Fruit fly (Drosophila melanogaster): ENCODE measurements around the gene CG32371.
A peak's percentile ranks its signal among the peaks of the same experiment; 100 is the strongest.

The CG32371 gene

DNA sequence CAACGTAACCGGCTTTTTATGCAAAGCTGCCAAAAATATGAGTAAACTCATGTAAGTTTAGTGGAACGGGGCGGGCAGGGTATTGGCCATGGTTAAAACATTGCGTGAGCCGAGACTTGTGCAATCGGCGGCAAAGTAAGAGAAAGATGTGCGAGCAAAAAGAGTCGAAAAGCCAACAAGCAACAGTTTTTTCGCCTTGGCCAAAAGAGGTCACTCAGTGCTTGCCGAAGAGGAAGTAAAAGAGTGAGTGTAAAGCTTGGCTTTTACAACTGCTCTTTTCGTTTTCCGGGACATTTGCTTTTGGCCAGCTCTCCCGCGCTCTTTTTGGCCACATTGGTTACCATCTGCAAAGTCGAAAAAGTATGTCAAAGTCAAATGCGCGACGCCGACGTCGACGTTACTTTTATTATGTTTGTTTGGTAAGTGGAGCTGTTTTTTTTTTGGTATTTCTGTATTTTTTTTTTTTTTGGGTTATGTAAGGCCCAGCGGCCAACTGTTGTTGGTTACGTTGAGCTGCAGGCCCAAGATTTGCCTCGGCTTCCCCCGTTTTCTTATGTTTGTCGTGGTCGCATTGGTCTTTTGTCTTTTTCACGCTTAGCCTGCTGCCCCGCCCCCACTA is 19.7 kb upstream of the CG32371 start:
- TF ChIP-seq CG12605 (GFP tag; IDR thresholded peaks at IDR 0.05) (peak; percentile 9; the same call in 1 of the 2 replicates), fd96Ca (GFP tag; IDR thresholded peaks at IDR 0.05) (peak; percentile 46; the same call in 1 of the 3 replicates), CG15710 (tag; optimal IDR thresholded peaks at IDR 0.05) (no peak)

DNA sequence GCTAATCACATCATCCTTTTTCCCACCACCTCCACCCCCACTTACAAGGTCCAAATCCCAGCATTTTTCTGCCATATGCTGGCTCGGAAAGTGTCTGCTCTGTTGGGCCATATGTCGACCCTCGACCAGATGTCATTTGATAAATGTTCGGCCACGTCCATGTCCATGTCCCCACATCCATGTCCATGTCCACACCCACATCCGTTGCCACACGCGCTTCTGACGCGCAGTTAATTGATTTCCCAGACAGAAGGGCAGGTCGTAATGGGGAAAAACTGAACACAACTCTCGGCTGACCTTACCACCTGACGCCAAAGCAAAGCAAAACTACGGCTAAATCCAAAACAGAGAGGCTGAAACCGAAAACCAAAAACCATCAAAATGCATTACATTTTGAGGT is 18.8 kb upstream of the CG32371 start:
- TF ChIP-seq gl (tag; optimal IDR thresholded peaks at IDR 0.05) (no peak), CG12605 (GFP tag; IDR thresholded peaks at IDR 0.05) (no peak), EcR (GFP tag; optimal IDR thresholded peaks at IDR 0.05) (no peak), CG4496 (GFP tag; IDR thresholded peaks at IDR 0.05) (no peak), CG10348 (GFP tag; IDR thresholded peaks at IDR 0.05) (no peak), D1 (tag; optimal IDR thresholded peaks at IDR 0.05) (no peak)

DNA sequence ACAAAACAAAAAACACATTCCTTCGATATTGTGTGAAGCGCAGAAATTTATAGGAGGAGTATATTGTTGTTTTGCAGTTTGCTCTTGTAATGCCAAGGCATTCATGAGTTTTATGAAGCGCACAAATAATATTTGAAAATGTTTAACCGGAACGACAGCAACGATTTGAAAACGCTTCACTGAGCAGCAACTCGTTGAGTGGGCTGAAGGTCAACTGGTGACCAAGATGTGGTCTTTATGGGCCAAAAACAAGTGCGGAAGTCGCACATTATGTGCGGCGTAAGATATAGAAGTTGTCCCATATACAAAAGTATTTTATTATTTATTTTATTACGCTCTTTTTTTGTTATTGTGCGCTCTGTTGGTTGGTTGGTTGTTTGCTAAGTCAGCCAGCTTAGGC is 18.1 kb upstream of the CG32371 start:
- TF ChIP-seq EcR (GFP tag; optimal IDR thresholded peaks at IDR 0.05) = no peak
- TF ChIP-seq CG15710 (tag; optimal IDR thresholded peaks at IDR 0.05) = no peak
- no peak for TF ChIP-seq CG4496 (GFP tag; IDR thresholded peaks at IDR 0.05)
- TF ChIP-seq CG9948 (tag; optimal IDR thresholded peaks at IDR 0.05) = no peak
- TF ChIP-seq CG34367 (tag; optimal IDR thresholded peaks at IDR 0.05) = no peak
- TF ChIP-seq CG17806 (tag; optimal IDR thresholded peaks at IDR 0.05) = no peak

DNA sequence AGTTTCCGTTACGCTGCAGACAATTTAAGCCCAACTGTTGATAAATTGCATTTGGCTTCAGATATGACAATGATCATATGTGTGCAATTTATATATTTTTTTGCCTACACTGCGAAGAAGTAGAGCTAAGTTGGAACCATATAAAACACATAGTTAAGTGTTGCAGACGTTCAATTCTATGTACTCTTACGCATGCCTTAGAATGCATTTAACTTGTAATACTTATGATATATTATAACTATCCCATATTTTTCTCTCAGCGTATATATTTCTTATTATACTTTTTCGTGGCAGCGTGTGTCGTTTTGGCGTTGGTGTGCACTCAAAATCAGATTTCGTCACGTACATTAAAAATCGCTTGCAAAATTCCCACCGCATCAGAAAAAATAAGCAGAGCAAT is 15.2 kb upstream of the CG32371 start:
- no peak for TF ChIP-seq CG8159 (tag; optimal IDR thresholded peaks at IDR 0.05)
- TF ChIP-seq Snoo (tag; optimal IDR thresholded peaks at IDR 0.05) = peak; percentile 59
- TF ChIP-seq Ets98B (GFP tag; IDR thresholded peaks at IDR 0.05) = peak; percentile 77
- TF ChIP-seq CG9948 (tag; optimal IDR thresholded peaks at IDR 0.05) = no peak
- TF ChIP-seq Pif1A (GFP tag; optimal IDR thresholded peaks at IDR 0.05) = peak; percentile 55
- peak; percentile 32; the same call in 1 of the 2 replicates for TF ChIP-seq rn (GFP tag; IDR thresholded peaks at IDR 0.05)
- TF ChIP-seq CG4496 (GFP tag; IDR thresholded peaks at IDR 0.05) = peak; percentile 85
- peak; percentile 36; the same call in 1 of the 2 replicates for TF ChIP-seq CG10348 (GFP tag; IDR thresholded peaks at IDR 0.05)
- no peak for TF ChIP-seq CG15710 (tag; optimal IDR thresholded peaks at IDR 0.05)
- no peak for TF ChIP-seq CG13204 (GFP tag; optimal IDR thresholded peaks at IDR 0.05)
- peak; percentile 44 for TF ChIP-seq CG8301 (tag; optimal IDR thresholded peaks at IDR 0.05)
- TF ChIP-seq CG17806 (tag; optimal IDR thresholded peaks at IDR 0.05) = peak; percentile 43
- peak; percentile 28 for TF ChIP-seq Pif1B (GFP tag; optimal IDR thresholded peaks at IDR 0.05)
- no peak for TF ChIP-seq CG34367 (tag; optimal IDR thresholded peaks at IDR 0.05)
- TF ChIP-seq CG12605 (GFP tag; IDR thresholded peaks at IDR 0.05) = peak; percentile 69
- TF ChIP-seq CG32121 (GFP tag; IDR thresholded peaks at IDR 0.05) = peak; percentile 86
- no peak for TF ChIP-seq CG14655 (GFP tag; optimal IDR thresholded peaks at IDR 0.05)
- no peak for TF ChIP-seq EcR (GFP tag; optimal IDR thresholded peaks at IDR 0.05)
- no peak; the same call in 2 of the 3 replicates for TF ChIP-seq fd96Ca (GFP tag; IDR thresholded peaks at IDR 0.05)
- TF ChIP-seq gl (tag; optimal IDR thresholded peaks at IDR 0.05) = no peak
- TF ChIP-seq D1 (tag; optimal IDR thresholded peaks at IDR 0.05) = no peak

DNA sequence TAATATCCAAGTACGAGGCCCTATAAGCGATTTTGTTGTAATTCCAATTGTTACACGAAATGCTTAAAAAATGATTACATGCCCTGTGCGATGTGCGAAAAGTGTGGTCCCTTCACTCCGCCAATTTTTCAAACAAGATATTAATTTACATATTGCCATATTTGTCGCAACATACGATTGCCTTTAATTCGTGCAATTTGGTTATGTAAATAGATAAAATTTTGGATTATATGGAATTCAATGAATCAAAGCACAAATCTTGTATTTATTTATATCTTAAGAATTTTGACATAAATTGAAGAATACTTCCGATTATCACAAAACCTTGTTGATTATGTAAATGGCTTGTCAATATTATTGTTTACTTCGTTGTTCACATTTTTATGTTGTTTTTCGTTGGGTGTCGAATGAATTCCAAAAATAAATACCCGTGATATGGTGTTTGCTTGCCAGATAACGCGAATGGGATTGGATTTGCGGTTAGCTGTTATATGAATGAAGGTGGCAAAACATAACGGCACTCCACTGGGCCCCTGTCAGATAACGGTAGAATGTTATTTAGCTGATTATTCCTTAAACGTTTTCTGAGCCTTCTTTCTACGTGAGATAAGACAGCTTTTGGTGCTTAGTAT is 14.0 kb upstream of the CG32371 start:
- no peak for TF ChIP-seq fd96Ca (GFP tag; IDR thresholded peaks at IDR 0.05)
- peak; percentile 9 for TF ChIP-seq Snoo (tag; optimal IDR thresholded peaks at IDR 0.05)
- TF ChIP-seq CG32121 (GFP tag; IDR thresholded peaks at IDR 0.05) = no peak
- TF ChIP-seq CG8159 (tag; optimal IDR thresholded peaks at IDR 0.05) = no peak
- no peak for TF ChIP-seq gl (tag; optimal IDR thresholded peaks at IDR 0.05)
- TF ChIP-seq Pif1B (GFP tag; optimal IDR thresholded peaks at IDR 0.05) = no peak

DNA sequence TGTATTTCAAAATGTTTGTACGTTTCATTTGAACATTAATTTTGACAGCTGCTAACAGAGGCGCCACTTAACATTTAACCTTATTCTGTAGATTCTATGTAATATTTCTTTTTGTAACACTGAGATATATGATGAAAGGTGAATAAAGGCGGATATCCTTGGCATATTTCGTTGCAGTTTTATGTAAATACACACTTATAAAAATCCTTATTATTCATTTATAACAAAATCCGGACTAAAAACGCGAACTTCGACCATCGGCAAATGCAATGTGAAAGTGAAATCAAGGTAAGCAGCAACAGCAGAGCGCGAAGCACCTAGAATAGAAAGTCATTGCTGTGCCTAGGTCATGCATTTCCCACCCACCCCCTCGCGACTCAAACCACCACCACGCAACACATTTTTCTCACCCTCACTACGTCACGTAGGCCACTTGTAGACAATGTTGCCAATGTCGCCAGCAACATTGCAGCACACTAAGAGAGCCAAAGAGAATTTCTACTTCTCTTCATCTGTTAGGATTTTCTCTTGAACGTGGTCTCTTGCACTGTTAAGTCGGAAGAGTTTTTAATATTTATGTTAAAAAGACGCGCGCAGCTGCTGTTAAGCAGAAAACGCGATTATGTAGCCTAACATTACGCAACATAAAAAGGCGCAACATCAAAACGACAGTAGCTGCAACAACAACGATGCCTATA is 13.3 kb upstream of the CG32371 start:
- TF ChIP-seq CG8301 (tag; optimal IDR thresholded peaks at IDR 0.05) (no peak), Pif1B (GFP tag; optimal IDR thresholded peaks at IDR 0.05) (no peak), CG4496 (GFP tag; IDR thresholded peaks at IDR 0.05) (0 out of 3 replicates have a peak, but pooled peaks have one; percentile 43), CG12605 (GFP tag; IDR thresholded peaks at IDR 0.05) (peak; percentile 74), Ets98B (GFP tag; IDR thresholded peaks at IDR 0.05) (peak; percentile 34; the same call in 1 of the 2 replicates)

DNA sequence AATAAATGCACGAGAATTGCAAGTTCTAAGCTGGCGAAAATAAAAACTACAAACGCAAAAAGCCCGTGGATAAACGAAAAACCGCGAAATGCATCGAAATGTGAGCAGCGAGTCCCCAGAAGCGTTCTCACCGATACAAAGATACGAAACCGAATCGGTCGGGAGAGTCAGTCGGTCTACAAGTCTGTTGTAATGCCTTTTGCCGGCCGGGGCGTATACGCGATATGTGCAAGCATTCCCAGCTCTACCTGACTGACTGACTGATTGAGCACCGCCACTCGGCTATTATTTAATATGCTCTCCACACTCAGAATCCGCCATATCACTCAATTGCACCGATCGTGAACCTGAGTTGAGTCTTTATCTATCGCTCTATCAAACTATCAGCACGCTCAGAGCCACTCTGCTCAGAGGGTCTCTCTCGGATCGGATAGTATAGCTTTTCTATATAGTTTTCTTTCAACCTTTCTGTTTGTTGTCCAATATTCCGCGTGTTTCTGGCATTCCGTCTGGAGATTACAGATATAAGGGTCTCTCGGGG is 7.3 kb upstream of the CG32371 start, which contains the start of gene Clk:
Clk (minus strand) TSS at position 239 of the 541 bp plus-strand sequence.
- no peak for TF ChIP-seq Pif1B (GFP tag; optimal IDR thresholded peaks at IDR 0.05)

Data from whole organism, pupa.